Fruit fly (Drosophila melanogaster) whole organism, embryonic: ENCODE results near the gene boil.

Source experiments
- Adf1 ChIP-seq: fragments of 200-800 bp; sonication (Bioruptor generic); IDR thresholded peaks from 2 replicates; pipeline ENCODE4 v1.3.6; 2022; ENCODE audit warnings: missing biosample characterization, missing genetic modification characterization
- Asciz ChIP-seq: fragments of 200-800 bp; sonication (Bioruptor generic); optimal IDR thresholded peaks from 2 replicates; lab custom pipeline; 2017; ENCODE audit warnings: missing biosample characterization, mild to moderate bottlenecking, missing genetic modification characterization, missing genetic modification reagents
- CG10321 ChIP-seq: fragments of 200-800 bp; sonication (Bioruptor generic); IDR thresholded peaks from 2 replicates; pipeline ENCODE4 v1.3.6; 2022; ENCODE audit warnings: missing biosample characterization, missing genetic modification characterization
- CG10431 ChIP-seq: fragments of 200-800 bp; sonication (Bioruptor generic); optimal IDR thresholded peaks from 3 replicates; lab custom pipeline; 2018; ENCODE audit warnings: missing biosample characterization, mild to moderate bottlenecking, missing genetic modification characterization
- CG12104 ChIP-seq: fragments of 200-800 bp; sonication (Bioruptor generic); optimal IDR thresholded peaks from 3 replicates; lab custom pipeline; 2016; ENCODE audit warnings: missing biosample characterization, missing genetic modification characterization
- CG13424 ChIP-seq: fragments of 200-800 bp; sonication (Bioruptor generic); optimal IDR thresholded peaks from 2 replicates; lab custom pipeline; 2019; ENCODE audit warnings: missing biosample characterization, mild to moderate bottlenecking, missing genetic modification characterization, moderate library complexity
- CG13894 ChIP-seq: fragments of 200-800 bp; sonication (Bioruptor generic); optimal IDR thresholded peaks from 3 replicates; lab custom pipeline; 2018; ENCODE audit warnings: missing biosample characterization, mild to moderate bottlenecking, missing genetic modification characterization, moderate library complexity
- CG1603 ChIP-seq: fragments of 200-800 bp; sonication (Bioruptor generic); optimal IDR thresholded peaks from 2 replicates; lab custom pipeline; 2019; ENCODE audit warnings: missing biosample characterization, mild to moderate bottlenecking, missing genetic modification characterization, moderate library complexity
- CG16813 ChIP-seq: fragments of 200-800 bp; sonication (Bioruptor generic); IDR thresholded peaks from 3 replicates; pipeline ENCODE4 v1.3.6; 2022; ENCODE audit warnings: missing biosample characterization, missing genetic modification characterization; ENCODE audit not compliant: partially characterized antibody
- CG17359 ChIP-seq: fragments of 200-800 bp; sonication (Bioruptor generic); optimal IDR thresholded peaks from 3 replicates; lab custom pipeline; 2018; ENCODE audit warnings: missing biosample characterization, mild to moderate bottlenecking, missing genetic modification characterization, moderate library complexity
- CG18619 ChIP-seq: fragments of 200-800 bp; sonication (Bioruptor generic); optimal IDR thresholded peaks from 3 replicates; lab custom pipeline; 2017; ENCODE audit warnings: missing biosample characterization, mild to moderate bottlenecking, missing genetic modification characterization
- CG2120 ChIP-seq: fragments of 200-800 bp; sonication (Bioruptor generic); optimal IDR thresholded peaks from 3 replicates; lab custom pipeline; 2016; ENCODE audit warnings: missing biosample characterization, missing genetic modification characterization
- CG3281 ChIP-seq: fragments of 200-800 bp; sonication (Bioruptor generic); optimal IDR thresholded peaks from 3 replicates; lab custom pipeline; 2017; ENCODE audit warnings: missing biosample characterization, mild to moderate bottlenecking, missing genetic modification characterization
- CG3838 ChIP-seq: fragments of 200-800 bp; sonication (Bioruptor generic); optimal IDR thresholded peaks from 3 replicates; lab custom pipeline; 2016; ENCODE audit warnings: missing biosample characterization, missing genetic modification characterization
- CG42726 ChIP-seq: fragments of 200-800 bp; sonication (Bioruptor generic); IDR thresholded peaks from 2 replicates; pipeline ENCODE4 v1.3.6; 2022; ENCODE audit warnings: missing biosample characterization, missing genetic modification characterization; ENCODE audit not compliant: partially characterized antibody
- CG4282 ChIP-seq: fragments of 200-800 bp; sonication (Bioruptor generic); optimal IDR thresholded peaks from 2 replicates; lab custom pipeline; 2016; ENCODE audit warnings: missing biosample characterization, missing genetic modification characterization
- CG5180 ChIP-seq: fragments of 200-800 bp; sonication (Bioruptor generic); optimal IDR thresholded peaks from 3 replicates; lab custom pipeline; 2017; ENCODE audit warnings: missing biosample characterization, missing genetic modification characterization, mild to moderate bottlenecking, moderate library complexity, missing genetic modification reagents
- CG6813 ChIP-seq: fragments of 200-800 bp; sonication (Bioruptor generic); optimal IDR thresholded peaks from 2 replicates; lab custom pipeline; 2017; ENCODE audit warnings: missing biosample characterization, missing genetic modification characterization, mild to moderate bottlenecking, moderate library complexity, missing genetic modification reagents
- CG8089 ChIP-seq: fragments of 200-800 bp; sonication (Bioruptor generic); optimal IDR thresholded peaks from 3 replicates; lab custom pipeline; 2016; ENCODE audit warnings: missing biosample characterization, missing genetic modification characterization
- Chrac-16 ChIP-seq: fragments of 200-800 bp; sonication (Bioruptor generic); optimal IDR thresholded peaks from 3 replicates; lab custom pipeline; 2016; ENCODE audit warnings: missing biosample characterization, missing genetic modification characterization
- CrebB ChIP-seq: fragments of 200-800 bp; sonication (Bioruptor generic); optimal IDR thresholded peaks from 3 replicates; lab custom pipeline; 2018; ENCODE audit warnings: missing biosample characterization, mild to moderate bottlenecking, missing genetic modification characterization
- Dip2 ChIP-seq: fragments of 200-800 bp; sonication (Bioruptor generic); IDR thresholded peaks from 2 replicates; pipeline ENCODE4 v1.3.6; 2022; ENCODE audit warnings: missing biosample characterization, missing genetic modification characterization
- Dp ChIP-seq: fragments of 200-800 bp; sonication (Bioruptor generic); optimal IDR thresholded peaks from 2 replicates; lab custom pipeline; 2018; ENCODE audit warnings: missing biosample characterization, mild to moderate bottlenecking, missing genetic modification characterization, moderate library complexity
- E2f2 ChIP-seq: fragments of 200-800 bp; sonication (Bioruptor generic); IDR thresholded peaks from 2 replicates; pipeline ENCODE4 v1.3.6; 2022; ENCODE audit warnings: missing biosample characterization, missing genetic modification characterization
- Fer2 ChIP-seq: fragments of 200-800 bp; sonication (Bioruptor generic); optimal IDR thresholded peaks from 2 replicates; lab custom pipeline; 2018; ENCODE audit warnings: missing biosample characterization, mild to moderate bottlenecking, missing genetic modification characterization, moderate library complexity
- H2.0 ChIP-seq: fragments of 200-800 bp; sonication (Bioruptor generic); IDR thresholded peaks from 2 replicates; pipeline ENCODE4 v1.3.6; 2022; ENCODE audit warnings: missing biosample characterization, missing genetic modification characterization
- HLHmδ ChIP-seq: fragments of 200-800 bp; sonication (Bioruptor generic); optimal IDR thresholded peaks from 2 replicates; lab custom pipeline; 2018; ENCODE audit warnings: missing biosample characterization, mild to moderate bottlenecking, missing genetic modification characterization, moderate library complexity
- Hr51 ChIP-seq, 2 experiments: fragments of 200-800 bp; sonication (Bioruptor generic); optimal IDR thresholded peaks; 2 replicates in 1 of 2; 3 replicates in 1 of 2; lab custom pipeline; 2016 to 2018; ENCODE audit warnings: missing biosample characterization in 2 of 2, missing genetic modification characterization in 2 of 2, mild to moderate bottlenecking in 1 of 2, moderate library complexity in 1 of 2
- Hsf ChIP-seq: fragments of 200-800 bp; sonication (Bioruptor generic); optimal IDR thresholded peaks from 3 replicates; lab custom pipeline; 2016; ENCODE audit warnings: missing biosample characterization, missing genetic modification characterization
- Nf-YB ChIP-seq: fragments of 200-800 bp; sonication (Bioruptor generic); optimal IDR thresholded peaks from 3 replicates; lab custom pipeline; 2019; ENCODE audit warnings: missing biosample characterization, mild to moderate bottlenecking, missing genetic modification characterization, moderate library complexity
- Ptx1 ChIP-seq: fragments of 200-800 bp; sonication (Bioruptor generic); IDR thresholded peaks from 2 replicates; pipeline ENCODE4 v1.3.6; 2022; ENCODE audit warnings: missing biosample characterization, missing genetic modification characterization
- Usf ChIP-seq: fragments of 200-800 bp; sonication (Bioruptor generic); optimal IDR thresholded peaks from 2 replicates; lab custom pipeline; 2017; ENCODE audit warnings: missing genotype, missing biosample characterization, missing genetic modification characterization
- Vsx1 ChIP-seq: fragments of 200-800 bp; sonication (Bioruptor generic); optimal IDR thresholded peaks from 2 replicates; lab custom pipeline; 2017; ENCODE audit warnings: missing biosample characterization, mild to moderate bottlenecking, missing genetic modification characterization, missing genetic modification reagents
- Xrp1 ChIP-seq: fragments of 200-800 bp; sonication (Bioruptor generic); IDR thresholded peaks from 2 replicates; pipeline ENCODE4 v1.3.6; 2022; ENCODE audit warnings: missing biosample characterization, missing genetic modification characterization
- bcd ChIP-seq: fragments of 200-800 bp; sonication (Bioruptor generic); optimal IDR thresholded peaks from 2 replicates; lab custom pipeline; 2017; ENCODE audit warnings: missing biosample characterization, mild to moderate bottlenecking, missing genetic modification characterization
- bsh ChIP-seq, 2 experiments: fragments of 200-800 bp; sonication (Bioruptor generic); optimal IDR thresholded peaks; 2 replicates each; lab custom pipeline; 2017 to 2018; ENCODE audit warnings: mild to moderate bottlenecking in 2 of 2, missing biosample characterization in 2 of 2, missing genetic modification characterization in 2 of 2, moderate library complexity in 1 of 2
- crol ChIP-seq: fragments of 200-800 bp; sonication (Bioruptor generic); IDR thresholded peaks from 2 replicates; pipeline ENCODE4 v1.3.6; 2022; ENCODE audit warnings: missing biosample characterization, missing genetic modification characterization
- fru ChIP-seq: fragments of >200 bp; optimal IDR thresholded peaks from 2 replicates; lab custom pipeline; 2017
- gce ChIP-seq: fragments of 200-800 bp; sonication (Bioruptor generic); IDR thresholded peaks from 3 replicates; pipeline ENCODE4 v1.3.6; 2022; ENCODE audit warnings: missing biosample characterization, missing genetic modification characterization
- inv ChIP-seq: fragments of 200-800 bp; sonication (Bioruptor generic); IDR thresholded peaks from 2 replicates; pipeline ENCODE4 v1.3.6; 2022; ENCODE audit warnings: missing biosample characterization, missing genetic modification characterization; ENCODE audit not compliant: partially characterized antibody
- lab ChIP-seq: fragments of 200-800 bp; sonication (Bioruptor generic); optimal IDR thresholded peaks from 3 replicates; lab custom pipeline; 2017; ENCODE audit warnings: missing biosample characterization, missing genetic modification characterization, mild to moderate bottlenecking, moderate library complexity, missing genetic modification reagents
- lmd ChIP-seq: fragments of 200-800 bp; sonication (Bioruptor generic); IDR thresholded peaks from 2 replicates; pipeline ENCODE4 v1.3.6; 2022; ENCODE audit warnings: missing biosample characterization, missing genetic modification characterization
- nerfin-2 ChIP-seq: fragments of 200-800 bp; sonication (Bioruptor generic); IDR thresholded peaks from 2 replicates; pipeline ENCODE4 v1.3.6; 2022; ENCODE audit warnings: missing biosample characterization, missing genetic modification characterization; ENCODE audit not compliant: partially characterized antibody
- nmo ChIP-seq: fragments of 200-800 bp; sonication (Bioruptor generic); optimal IDR thresholded peaks from 2 replicates; lab custom pipeline; 2018; ENCODE audit warnings: missing biosample characterization, mild to moderate bottlenecking, missing genetic modification characterization, moderate library complexity
- odd ChIP-seq: fragments of 200-800 bp; sonication (Bioruptor generic); optimal IDR thresholded peaks from 2 replicates; lab custom pipeline; 2017; ENCODE audit warnings: missing biosample characterization, mild to moderate bottlenecking, missing genetic modification characterization
- pzg ChIP-seq: fragments of 200-800 bp; sonication (Bioruptor generic); optimal IDR thresholded peaks from 3 replicates; lab custom pipeline; 2018; ENCODE audit warnings: missing biosample characterization, mild to moderate bottlenecking, missing genetic modification characterization, moderate library complexity
- vfl ChIP-seq: fragments of 200-800 bp; sonication (Bioruptor generic); optimal IDR thresholded peaks from 2 replicates; lab custom pipeline; 2016; ENCODE audit warnings: missing biosample characterization, missing genetic modification characterization
- zen ChIP-seq: fragments of 200-800 bp; sonication (Bioruptor generic); optimal IDR thresholded peaks from 3 replicates; lab custom pipeline; 2018; ENCODE audit warnings: missing biosample characterization, mild to moderate bottlenecking, missing genetic modification characterization, moderate library complexity

The boil gene

dm6 chrX:4906573-4906972 lies 31.1 kb downstream of the boil start, which contains the start of gene CG6927 (continued):
- TF ChIP-seq nmo (GFP tag; lab: Kevin White, UChicago) (peak; percentile 75), CG8089 (GFP tag; lab: Kevin White, UChicago) (no peak)

dm6 chrX:4908926-4909432 lies 33.5 kb downstream of the boil start, which contains the start of gene CG32772:
CG32772 (plus strand) TSS chrX:4909102.
- TF ChIP-seq Hr51 (GFP tag; optimal IDR thresholded peaks at IDR 0.05; lab: Kevin White, UChicago) (no peak), nmo (GFP tag; lab: Kevin White, UChicago) (no peak), lmd (no peak), CG6813 (GFP tag; lab: Kevin White, UChicago) (no peak), zen (tag; lab: Kevin White, UChicago) (no peak), CG4282 (GFP tag; lab: Kevin White, UChicago) (no peak), Ptx1 (no peak), H2.0 (GFP tag; lab: Robert Waterston, UW) (no peak), Dip2 (GFP tag; lab: Robert Waterston, UW) (no peak), Adf1 (GFP tag; lab: Robert Waterston, UW) (peak; percentile 24; the same call in 1 of the 2 replicates), gce (GFP tag; lab: Robert Waterston, UW) (no peak), E2f2 (GFP tag; lab: Robert Waterston, UW) (peak; percentile 95), CG1603 (peak; percentile 1), Vsx1 (GFP tag; lab: Kevin White, UChicago) (peak; percentile 39), CrebB (tag; lab: Kevin White, UChicago) (no peak), CG13424 (tag; lab: Kevin White, UChicago) (no peak), CG10321 (peak; percentile 97), bsh (GFP tag; optimal IDR thresholded peaks at IDR 0.05; lab: Kevin White, UChicago) (peak in 1 of 2 experiments; percentile 99), Hsf (GFP tag; lab: Kevin White, UChicago) (no peak), CG16813 (peak; percentile 79), nerfin-2 (peak; percentile 88), CG17359 (tag; lab: Kevin White, UChicago) (no peak), inv (GFP tag; lab: Robert Waterston, UW) (peak; percentile 67), Usf (GFP tag; lab: Kevin White, UChicago) (no peak), CG2120 (GFP tag; lab: Kevin White, UChicago) (no peak), pzg (peak; percentile 58), CG5180 (GFP tag; lab: Kevin White, UChicago) (peak; percentile 15), vfl (GFP tag; lab: Kevin White, UChicago) (no peak), CG10431 (no peak), Dp (GFP tag; lab: Kevin White, UChicago) (peak; percentile 89), lab (GFP tag; lab: Kevin White, UChicago) (no peak), bcd (GFP tag; lab: Kevin White, UChicago) (no peak), crol (GFP tag; lab: Robert Waterston, UW) (no peak), Nf-YB (GFP tag; lab: Kevin White, UChicago) (no peak), odd (GFP tag; lab: Kevin White, UChicago) (peak; percentile 19), CG13894 (no peak), Asciz (GFP tag; lab: Kevin White, UChicago) (no peak), fru (no peak), Xrp1 (no peak), CG3838 (GFP tag; lab: Kevin White, UChicago) (no peak), Chrac-16 (no peak), Fer2 (tag; lab: Kevin White, UChicago) (no peak), CG12104 (GFP tag; lab: Kevin White, UChicago) (no peak), CG3281 (GFP tag; lab: Kevin White, UChicago) (no peak), CG18619 (no peak), CG42726 (GFP tag; lab: Robert Waterston, UW) (peak; percentile 56; the same call in 1 of the 2 replicates), HLHmδ (GFP tag; lab: Kevin White, UChicago) (no peak)
